Fruit fly (Drosophila melanogaster): Measurements from ENCODE around the gene Akh.

Gene Akh

dm6 chr3L:4142064-4142463, 797 bp downstream of the Akh start, which contains the start of gene CG32260:
Gene CG32260 (plus strand): TSS chr3L:4142364.
- no peak for TF ChIP-seq ss (GFP tag; optimal IDR thresholded peaks at IDR 0.05)
- no peak for TF ChIP-seq achi (GFP tag; optimal IDR thresholded peaks at IDR 0.05)
- TF ChIP-seq Sox102F (GFP tag; optimal IDR thresholded peaks at IDR 0.05), result no peak
- TF ChIP-seq pdm3 (GFP tag; optimal IDR thresholded peaks at IDR 0.05), result no peak
- TF ChIP-seq CG11294 (GFP tag; IDR thresholded peaks at IDR 0.05), result no peak
- no peak for TF ChIP-seq topi (GFP tag; optimal IDR thresholded peaks at IDR 0.05)
- TF ChIP-seq salr (GFP tag; optimal IDR thresholded peaks at IDR 0.05), result no peak
- TF ChIP-seq lz (GFP tag; optimal IDR thresholded peaks at IDR 0.05), result no peak
- TF ChIP-seq Eip75B (GFP tag; optimal IDR thresholded peaks at IDR 0.05), result no peak

dm6 chr3L:4145229-4145628, 4.0 kb downstream of the Akh start:
- TF ChIP-seq CG9139 (GFP tag; optimal IDR thresholded peaks at IDR 0.05), result no peak
- TF ChIP-seq topi (GFP tag; optimal IDR thresholded peaks at IDR 0.05), result no peak
- TF ChIP-seq CG31627 (GFP tag; optimal IDR thresholded peaks at IDR 0.05), result no peak
- no peak for TF ChIP-seq achi (GFP tag; optimal IDR thresholded peaks at IDR 0.05)
- TF ChIP-seq eg (GFP tag; IDR thresholded peaks at IDR 0.05), result no peak
- TF ChIP-seq dsx (GFP tag; optimal IDR thresholded peaks at IDR 0.05; ENCODE audit: poor library complexity, severe bottlenecking), result no peak
- no peak for TF ChIP-seq OdsH (GFP tag; optimal IDR thresholded peaks at IDR 0.05)
- no peak for TF ChIP-seq Eip75B (GFP tag; optimal IDR thresholded peaks at IDR 0.05)

- no peak for TF ChIP-seq spab (GFP tag; optimal IDR thresholded peaks at IDR 0.05)
- TF ChIP-seq vri (GFP tag; optimal IDR thresholded peaks at IDR 0.05), result no peak
- no peak for TF ChIP-seq Hr39 (GFP tag; optimal IDR thresholded peaks at IDR 0.05)
- TF ChIP-seq Ets96B (tag; optimal IDR thresholded peaks at IDR 0.05), result no peak
- no peak for TF ChIP-seq CG8119 (GFP tag; IDR thresholded peaks at IDR 0.05)
- no peak for TF ChIP-seq CG7368 (GFP tag; optimal IDR thresholded peaks at IDR 0.05)
- TF ChIP-seq Hr38 (GFP tag; optimal IDR thresholded peaks at IDR 0.05), result no peak
- no peak for TF ChIP-seq CG6792 (GFP tag; optimal IDR thresholded peaks at IDR 0.05)
- TF ChIP-seq CG11902 (GFP tag; optimal IDR thresholded peaks at IDR 0.05), result no peak
- no peak for TF ChIP-seq CG6808 (GFP tag; optimal IDR thresholded peaks at IDR 0.05)
- TF ChIP-seq Hr4 (GFP tag; optimal IDR thresholded peaks at IDR 0.05), result no peak
- no peak for TF ChIP-seq lz (GFP tag; optimal IDR thresholded peaks at IDR 0.05)
- TF ChIP-seq Eip75B (GFP tag; optimal IDR thresholded peaks at IDR 0.05), result peak; percentile 18
- TF ChIP-seq CG8632 (GFP tag; optimal IDR thresholded peaks at IDR 0.05), result no peak
- TF ChIP-seq net (GFP tag; optimal IDR thresholded peaks at IDR 0.05), result no peak
- TF ChIP-seq CG9139 (GFP tag; optimal IDR thresholded peaks at IDR 0.05), result peak; percentile 2
- no peak for TF ChIP-seq OdsH (GFP tag; optimal IDR thresholded peaks at IDR 0.05)
- TF ChIP-seq CG31627 (GFP tag; optimal IDR thresholded peaks at IDR 0.05), result no peak
- no peak for TF ChIP-seq Sox102F (GFP tag; optimal IDR thresholded peaks at IDR 0.05)
- TF ChIP-seq ss (GFP tag; optimal IDR thresholded peaks at IDR 0.05), result peak; percentile 19 to 44
- TF ChIP-seq CG6163 (GFP tag; IDR thresholded peaks at IDR 0.05), result peak; percentile 35; the same call in 1 of the 3 replicates
- TF ChIP-seq dsx (GFP tag; optimal IDR thresholded peaks at IDR 0.05; ENCODE audit: poor library complexity, severe bottlenecking), result no peak
- no peak for TF ChIP-seq CG34406 (GFP tag; optimal IDR thresholded peaks at IDR 0.05)
- TF ChIP-seq Sox15 (GFP tag; optimal IDR thresholded peaks at IDR 0.05), result no peak
- TF ChIP-seq dac (GFP tag; optimal IDR thresholded peaks at IDR 0.05), result no peak
- no peak for TF ChIP-seq Lpt (GFP tag; optimal IDR thresholded peaks at IDR 0.05)
- TF ChIP-seq CG4318 (GFP tag; optimal IDR thresholded peaks at IDR 0.05), result no peak
- no peak for TF ChIP-seq topi (GFP tag; optimal IDR thresholded peaks at IDR 0.05)
- TF ChIP-seq CG10669 (GFP tag; optimal IDR thresholded peaks at IDR 0.05), result no peak
- TF ChIP-seq CG16779 (tag; optimal IDR thresholded peaks at IDR 0.05), result no peak
- TF ChIP-seq esn (GFP tag; optimal IDR thresholded peaks at IDR 0.05), result no peak
- no peak for TF ChIP-seq Blimp-1 (GFP tag; optimal IDR thresholded peaks at IDR 0.05)
- no peak for TF ChIP-seq Smox (GFP tag; optimal IDR thresholded peaks at IDR 0.05)
- TF ChIP-seq fkh (GFP tag; optimal IDR thresholded peaks at IDR 0.05), result no peak
- no peak for TF ChIP-seq eg (GFP tag; IDR thresholded peaks at IDR 0.05)
- no peak for TF ChIP-seq CG3919 (GFP tag; optimal IDR thresholded peaks at IDR 0.05)
- no peak for TF ChIP-seq CG8319 (GFP tag; optimal IDR thresholded peaks at IDR 0.05)
- TF ChIP-seq CG11762 (GFP tag; optimal IDR thresholded peaks at IDR 0.05; ENCODE audit: insufficient read depth), result no peak
- TF ChIP-seq CG6854 (GFP tag; optimal IDR thresholded peaks at IDR 0.05), result no peak
- TF ChIP-seq Eip78C (GFP tag), result peak; percentile 71
- TF ChIP-seq svp (GFP tag), result no peak
- peak; percentile 57 for TF ChIP-seq CG1621 (tag; optimal IDR thresholded peaks at IDR 0.05)
Observed at dm6 chr3L:4148406-4148975, 7.2 kb downstream of the Akh start, which contains the start of gene CG1299. Gene CG1299 (plus strand): TSS chr3L:4148696.
